Worm (Caenorhabditis elegans): Measurements from ENCODE around the gene F35D11.3.

ce11 chrII:4602533-4602932 is 5.6 kb upstream of the F35D11.3 start, which contains the start of gene coa-3:
- TF ChIP-seq ceh-14 (tag; optimal IDR thresholded peaks at IDR 0.05) (no peak), T23F11.4 (GFP tag; optimal IDR thresholded peaks at IDR 0.05) (no peak), fkh-10 (GFP tag; optimal IDR thresholded peaks at IDR 0.05) (no peak)

All from whole organism, late embryonic.